Fruit fly (Drosophila melanogaster) whole organism, prepupa: ENCODE results near the gene CG17211.

Experiments
- CG11902 ChIP-seq: fragments of 200-800 bp; sonication (Bioruptor generic); optimal IDR thresholded peaks from 3 replicates; lab custom pipeline; 2016; ENCODE audit warnings: missing biosample characterization, missing genetic modification characterization
- Ets96B ChIP-seq: fragments of 200-800 bp; optimal IDR thresholded peaks from 2 replicates; lab custom pipeline; 2019; ENCODE audit warnings: missing biosample characterization, mild to moderate bottlenecking, missing genetic modification characterization, moderate library complexity
- Hr39 ChIP-seq: fragments of 200-800 bp; sonication (Bioruptor generic); optimal IDR thresholded peaks from 2 replicates; lab custom pipeline; 2016; ENCODE audit warnings: missing biosample characterization, missing genetic modification characterization
- eg ChIP-seq: fragments of 200-800 bp; sonication (Bioruptor generic); IDR thresholded peaks from 3 replicates; pipeline ENCODE4 v1.3.6; 2022; ENCODE audit warnings: missing biosample characterization, missing genetic modification characterization
- salr ChIP-seq, 2 experiments: fragments of 200-800 bp; sonication (Bioruptor generic); optimal IDR thresholded peaks; 3 replicates each; lab custom pipeline; 2016 to 2018; ENCODE audit warnings: missing biosample characterization in 2 of 2, missing genetic modification characterization in 2 of 2, mild to moderate bottlenecking in 1 of 2

DNA sequence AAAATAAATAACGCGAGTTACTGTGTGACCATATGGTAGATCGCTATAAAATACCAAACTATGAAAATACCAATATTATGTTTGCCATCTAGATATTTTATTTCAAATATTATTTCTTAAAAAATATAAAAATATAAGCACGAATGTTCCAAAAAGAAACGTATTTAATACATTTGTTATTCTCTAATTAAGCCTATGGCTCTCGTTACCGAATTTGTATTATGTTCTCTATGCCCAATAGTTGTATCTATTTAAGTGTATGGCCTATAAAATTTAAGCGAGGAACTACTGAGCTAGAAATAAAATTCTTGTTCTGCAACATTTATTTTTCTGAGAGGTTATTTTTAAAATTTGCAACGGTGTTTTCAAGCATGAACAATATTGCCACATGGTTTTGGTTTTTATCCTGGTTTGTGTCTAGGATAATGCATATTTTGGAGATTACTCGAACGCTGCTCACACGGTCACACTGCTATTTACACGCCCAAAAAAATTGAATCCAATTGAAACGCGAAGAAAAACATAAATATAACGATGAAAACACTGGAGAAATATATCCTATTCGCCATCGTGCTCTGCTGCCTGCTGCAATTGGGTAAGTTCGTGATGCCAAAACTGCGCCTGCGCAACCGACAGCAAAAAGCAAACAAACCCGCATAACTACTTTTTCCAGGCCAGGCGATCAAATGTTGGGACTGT is 58.5 kb downstream of the CG17211 start, which contains the start of the genes CG6583 and crok:
- no peak for TF ChIP-seq eg (GFP tag; lab: Robert Waterston, UW)
- TF ChIP-seq salr (GFP tag; optimal IDR thresholded peaks at IDR 0.05; lab: Kevin White, UChicago): no peak
- no peak for TF ChIP-seq Hr39 (GFP tag; lab: Kevin White, UChicago)
- no peak for TF ChIP-seq Ets96B (tag; lab: Kevin White, UChicago)
- no peak for TF ChIP-seq CG11902 (GFP tag; lab: Kevin White, UChicago)
